Worm (Caenorhabditis elegans) whole organism, late embryonic: ENCODE measurements around the gene F52F10.2.
"Not testable (repeated sequence)": the region's sequence is repeated elsewhere in the genome, so short reads cannot be mapped to it uniquely, and the experiment has no call there.

Experiments
- F13H6.1 ChIP-seq: sonication (generic microtip); optimal IDR thresholded peaks from 2 replicates; lab custom pipeline; 2016; ENCODE audit warnings: missing genetic modification characterization, missing compliant biosample characterization
- ama-1 ChIP-seq: fragments of 150-350 bp; optimal IDR thresholded peaks from 2 replicates; lab custom pipeline; 2014
- ceh-19 ChIP-seq: fragments of 200-800 bp; sonication (Bioruptor generic); optimal IDR thresholded peaks from 2 replicates; lab custom pipeline; 2018; ENCODE audit warnings: mild to moderate bottlenecking, missing genetic modification characterization, missing compliant biosample characterization
- ceh-24 ChIP-seq: sonication (generic microtip); optimal IDR thresholded peaks from 2 replicates; lab custom pipeline; 2016; ENCODE audit warnings: mild to moderate bottlenecking, missing genetic modification characterization, missing compliant biosample characterization
- ceh-31 ChIP-seq: sonication (generic microtip); optimal IDR thresholded peaks from 2 replicates; lab custom pipeline; 2016; ENCODE audit warnings: missing genetic modification characterization, missing compliant biosample characterization
- ceh-45 ChIP-seq: fragments of 200-800 bp; sonication (Bioruptor generic); IDR thresholded peaks from 2 replicates; pipeline ENCODE4 v1.3.6; 2022; ENCODE audit warnings: missing genetic modification reagents, missing genetic modification characterization, missing compliant biosample characterization
- ceh-6 ChIP-seq: fragments of 200-800 bp; sonication (Bioruptor generic); optimal IDR thresholded peaks from 2 replicates; lab custom pipeline; 2018; ENCODE audit warnings: mild to moderate bottlenecking, missing genetic modification characterization, missing compliant biosample characterization
- ceh-9 ChIP-seq: sonication (generic microtip); optimal IDR thresholded peaks from 2 replicates; lab custom pipeline; 2016; ENCODE audit warnings: mild to moderate bottlenecking, missing genetic modification characterization, inconsistent platforms, missing compliant biosample characterization
- dmd-4 ChIP-seq: sonication (generic microtip); optimal IDR thresholded peaks from 2 replicates; lab custom pipeline; 2016; ENCODE audit warnings: borderline replicate concordance, missing genetic modification characterization, missing compliant biosample characterization
- fkh-10 ChIP-seq: fragments of 150-350 bp; optimal IDR thresholded peaks from 2 replicates; lab custom pipeline; 2014; ENCODE audit warnings: missing biosample characterization, missing genetic modification reagents, missing genetic modification characterization
- hlh-30 ChIP-seq: sonication (generic microtip); optimal IDR thresholded peaks from 2 replicates; lab custom pipeline; 2017; ENCODE audit warnings: antibody characterized with exemption, missing genetic modification characterization, missing compliant biosample characterization; ENCODE audit not compliant: insufficient read depth
- nfya-1 ChIP-seq: sonication (generic microtip); optimal IDR thresholded peaks from 2 replicates; lab custom pipeline; 2017; ENCODE audit warnings: missing genetic modification characterization, mild to moderate bottlenecking, missing compliant biosample characterization, antibody characterized with exemption, moderate library complexity
- npax-4 ChIP-seq: sonication (generic microtip); optimal IDR thresholded peaks from 2 replicates; lab custom pipeline; 2016; ENCODE audit warnings: missing genetic modification characterization, missing compliant biosample characterization
- odd-2 ChIP-seq: sonication (generic microtip); optimal IDR thresholded peaks from 2 replicates; lab custom pipeline; 2017; ENCODE audit warnings: antibody characterized with exemption, mild to moderate bottlenecking, missing genetic modification characterization, missing compliant biosample characterization
- pax-1 ChIP-seq: fragments of 150-350 bp; optimal IDR thresholded peaks from 2 replicates; lab custom pipeline; 2014; ENCODE audit warnings: missing biosample characterization, missing genetic modification characterization
- pha-4 ChIP-seq: fragments of 150-350 bp; optimal IDR thresholded peaks from 2 replicates; lab custom pipeline; 2018; ENCODE audit warnings: missing biosample characterization, missing genetic modification reagents, missing genetic modification characterization
- pqm-1 ChIP-seq: sonication (generic microtip); optimal IDR thresholded peaks from 2 replicates; lab custom pipeline; 2016; ENCODE audit warnings: missing genetic modification characterization, missing compliant biosample characterization
- ref-2 ChIP-seq: sonication (generic microtip); optimal IDR thresholded peaks from 2 replicates; lab custom pipeline; 2016; ENCODE audit warnings: missing genetic modification characterization, missing compliant biosample characterization
- rnt-1 ChIP-seq: sonication (generic microtip); optimal IDR thresholded peaks from 2 replicates; lab custom pipeline; 2016; ENCODE audit warnings: missing genetic modification characterization, missing compliant biosample characterization
- sdc-2 ChIP-seq: sonication (generic microtip); optimal IDR thresholded peaks from 2 replicates; lab custom pipeline; 2016; ENCODE audit warnings: missing genotype, missing genetic modification characterization, missing compliant biosample characterization
- sox-2 ChIP-seq: fragments of 200-800 bp; sonication (Bioruptor generic); IDR thresholded peaks from 2 replicates; pipeline ENCODE4 v1.3.6; 2022; ENCODE audit warnings: missing genetic modification reagents, missing genetic modification characterization, missing compliant biosample characterization
- sox-4 ChIP-seq: sonication (generic microtip); optimal IDR thresholded peaks from 2 replicates; lab custom pipeline; 2017; ENCODE audit warnings: mild to moderate bottlenecking, missing genetic modification characterization, inconsistent platforms, missing compliant biosample characterization
- syd-9 ChIP-seq: sonication (generic microtip); optimal IDR thresholded peaks from 2 replicates; lab custom pipeline; 2016; ENCODE audit warnings: mild to moderate bottlenecking, missing genetic modification characterization, moderate library complexity, missing compliant biosample characterization
- tbx-2 ChIP-seq: sonication (generic microtip); optimal IDR thresholded peaks from 2 replicates; lab custom pipeline; 2016; ENCODE audit warnings: missing genetic modification characterization, missing compliant biosample characterization
- ttx-3 ChIP-seq: sonication (generic microtip); optimal IDR thresholded peaks from 2 replicates; lab custom pipeline; 2016; ENCODE audit warnings: missing genetic modification reagents, missing genetic modification characterization, missing compliant biosample characterization
- unc-3 ChIP-seq, 2 experiments: fragments of 200-800 bp in 1 of 2; sonication (Bioruptor generic) in 1 of 2; sonication (generic microtip) in 1 of 2; conservative IDR thresholded peaks in 1 of 2; optimal IDR thresholded peaks in 1 of 2; 2 replicates each; pipeline versions ENCODE4 v1.3.6 to Lab custom; 2016 to 2022; ENCODE audit warnings: missing compliant biosample characterization in 2 of 2, missing genetic modification characterization in 2 of 2, missing genetic modification reagents in 1 of 2
- unc-42 ChIP-seq: sonication (generic microtip); optimal IDR thresholded peaks from 2 replicates; lab custom pipeline; 2016; ENCODE audit warnings: missing genotype, missing genetic modification characterization, missing compliant biosample characterization
- unc-55 ChIP-seq: sonication (generic microtip); optimal IDR thresholded peaks from 2 replicates; lab custom pipeline; 2017; ENCODE audit warnings: missing biosample characterization, missing genetic modification reagents, missing genetic modification characterization
- ztf-16 ChIP-seq: sonication (generic microtip); optimal IDR thresholded peaks from 2 replicates; lab custom pipeline; 2017; ENCODE audit warnings: missing genetic modification characterization, missing compliant biosample characterization

F52F10.2 gene

ce11 chrV:1561169-1561568 lies 13.2 kb downstream of the F52F10.2 start:
- TF ChIP-seq ceh-45 (GFP tag; lab: Robert Waterston, UW) (peak; percentile 88), sox-2 (GFP tag; lab: Robert Waterston, UW) (peak; percentile 39), unc-3 (GFP tag; conservative IDR thresholded peaks at IDR 0.05; lab: Robert Waterston, UW) (peak; percentile 72)
- TF ChIP-seq unc-3 (tag; optimal IDR thresholded peaks at IDR 0.05; lab: Kevin White, UChicago), result not testable (repeated sequence)

DNA sequence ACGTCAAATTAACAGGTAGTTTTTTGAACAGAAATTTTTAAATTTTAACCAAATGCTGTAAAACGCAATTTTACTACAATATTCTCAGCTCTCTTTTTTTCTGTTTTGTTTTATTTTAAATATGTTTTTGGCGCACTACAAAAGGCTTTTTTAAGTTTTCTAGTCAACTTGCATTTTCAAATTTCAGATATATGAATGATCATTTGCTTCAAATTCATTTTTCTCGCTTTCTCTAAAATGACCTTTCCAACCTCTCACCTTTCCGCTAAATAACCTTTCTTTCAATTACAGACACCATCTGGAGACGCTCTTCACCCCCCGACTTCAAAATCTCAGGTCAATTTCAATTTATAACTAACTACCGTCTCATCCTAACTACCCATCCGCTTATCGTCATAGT lies 18.8 kb downstream of the F52F10.2 start, which contains the start of gene cdc-25.2:
cdc-25.2 (plus strand) TSS at position 301 of the 400 bp plus-strand sequence.
- no peak for TF ChIP-seq odd-2 (tag; lab: Kevin White, UChicago)
- TF ChIP-seq sdc-2 (tag; lab: Kevin White, UChicago), result no peak
- no peak for TF ChIP-seq ttx-3
- no peak for TF ChIP-seq pax-1 (tag; lab: Kevin White, UChicago)

ce11 chrV:1569750-1570419 lies 21.9 kb downstream of the F52F10.2 start:
- TF ChIP-seq nfya-1 (tag; lab: Kevin White, UChicago) (peak; percentile 73), unc-42 (tag; lab: Kevin White, UChicago) (no peak), ama-1 (peak; percentile 19)

ce11 chrV:1570679-1571078 lies 22.7 kb downstream of the F52F10.2 start:
- TF ChIP-seq pqm-1 (tag; lab: Kevin White, UChicago), result no peak
- no peak for TF ChIP-seq ceh-9 (tag; lab: Kevin White, UChicago)
- peak; percentile 36 for TF ChIP-seq ceh-31
- TF ChIP-seq F13H6.1 (tag; lab: Kevin White, UChicago), result no peak
- peak; percentile 37 for TF ChIP-seq tbx-2
- peak; percentile 75 for TF ChIP-seq ref-2 (tag; lab: Kevin White, UChicago)
- no peak for TF ChIP-seq ceh-6 (GFP tag; lab: Kevin White, UChicago)
- TF ChIP-seq sox-4 (tag; lab: Kevin White, UChicago), result no peak
- no peak for TF ChIP-seq pha-4 (tag; lab: Kevin White, UChicago)
- peak; percentile 66 for TF ChIP-seq unc-55 (GFP tag; lab: Kevin White, UChicago)

ce11 chrV:1572585-1572984 lies 24.6 kb downstream of the F52F10.2 start:
- TF ChIP-seq tbx-2 (no peak), dmd-4 (no peak), hlh-30 (tag; lab: Kevin White, UChicago) (peak; percentile 5), ref-2 (tag; lab: Kevin White, UChicago) (peak; percentile 17), fkh-10 (GFP tag; lab: Kevin White, UChicago) (no peak)
- TF ChIP-seq, all 69 proteins: peak for 2

ce11 chrV:1574599-1574998 lies 26.7 kb downstream of the F52F10.2 start:
- TF ChIP-seq tbx-2 (no peak), sox-4 (tag; lab: Kevin White, UChicago) (no peak), npax-4 (tag; lab: Kevin White, UChicago) (no peak), ztf-16 (tag; lab: Kevin White, UChicago) (no peak), rnt-1 (no peak), dmd-4 (no peak), ceh-19 (GFP tag; lab: Kevin White, UChicago) (no peak), ceh-24 (tag; lab: Kevin White, UChicago) (no peak), syd-9 (tag; lab: Kevin White, UChicago) (no peak)
